Fruit fly (Drosophila melanogaster) whole organism, prepupa: ENCODE data around the gene CG31546.

ENCODE experiments used
- CG10669 ChIP-seq: fragments of 200-800 bp; sonication (Bioruptor generic); optimal IDR thresholded peaks from 3 replicates; lab custom pipeline; 2018; ENCODE audit warnings: missing biosample characterization, mild to moderate bottlenecking, missing genetic modification characterization, moderate library complexity
- CG11762 ChIP-seq: fragments of 200-800 bp; sonication (Bioruptor generic); optimal IDR thresholded peaks from 3 replicates; lab custom pipeline; 2016; ENCODE audit warnings: missing biosample characterization, missing genetic modification characterization; ENCODE audit not compliant: insufficient read depth
- CG11902 ChIP-seq: fragments of 200-800 bp; sonication (Bioruptor generic); optimal IDR thresholded peaks from 3 replicates; lab custom pipeline; 2016; ENCODE audit warnings: missing biosample characterization, missing genetic modification characterization
- CG15336 ChIP-seq: fragments of 200-800 bp; sonication (Bioruptor generic); IDR thresholded peaks from 2 replicates; pipeline ENCODE4 v1.3.6; 2022; ENCODE audit warnings: missing biosample characterization, missing genetic modification characterization
- CG1621 ChIP-seq: fragments of 200-800 bp; sonication (Bioruptor generic); optimal IDR thresholded peaks from 3 replicates; lab custom pipeline; 2018; ENCODE audit warnings: missing biosample characterization, mild to moderate bottlenecking, missing genetic modification characterization
- CG16779 ChIP-seq: fragments of 200-800 bp; sonication (Bioruptor generic); optimal IDR thresholded peaks from 3 replicates; lab custom pipeline; 2017; ENCODE audit warnings: missing biosample characterization, mild to moderate bottlenecking, missing genetic modification characterization
- CG3032 ChIP-seq: fragments of 200-800 bp; optimal IDR thresholded peaks from 2 replicates; lab custom pipeline; 2019; ENCODE audit warnings: missing biosample characterization, mild to moderate bottlenecking, missing genetic modification characterization, moderate library complexity
- CG31627 ChIP-seq: fragments of 200-800 bp; sonication (Bioruptor generic); optimal IDR thresholded peaks from 3 replicates; lab custom pipeline; 2016; ENCODE audit warnings: missing biosample characterization, missing genetic modification characterization
- CG34406 ChIP-seq: fragments of 200-800 bp; sonication (Bioruptor generic); optimal IDR thresholded peaks from 3 replicates; lab custom pipeline; 2016; ENCODE audit warnings: missing biosample characterization, missing genetic modification characterization
- CG6792 ChIP-seq: fragments of 200-800 bp; sonication (Bioruptor generic); optimal IDR thresholded peaks from 3 replicates; lab custom pipeline; 2016; ENCODE audit warnings: missing biosample characterization, missing genetic modification characterization
- CG7368 ChIP-seq: fragments of 200-800 bp; sonication (Bioruptor generic); optimal IDR thresholded peaks from 3 replicates; lab custom pipeline; 2016; ENCODE audit warnings: missing biosample characterization, missing genetic modification characterization
- CG8119 ChIP-seq: fragments of 200-800 bp; sonication (Bioruptor generic); IDR thresholded peaks from 3 replicates; pipeline ENCODE4 v1.3.6; 2022; ENCODE audit warnings: missing biosample characterization, missing genetic modification characterization
- CG8319 ChIP-seq: fragments of 200-800 bp; sonication (Bioruptor generic); optimal IDR thresholded peaks from 3 replicates; lab custom pipeline; 2016; ENCODE audit warnings: missing biosample characterization, missing genetic modification characterization
- CG8632 ChIP-seq: fragments of 200-800 bp; sonication (Bioruptor generic); optimal IDR thresholded peaks from 3 replicates; lab custom pipeline; 2016; ENCODE audit warnings: missing biosample characterization, missing genetic modification characterization
- CG9139 ChIP-seq: fragments of 200-800 bp; sonication (Bioruptor generic); optimal IDR thresholded peaks from 3 replicates; lab custom pipeline; 2017; ENCODE audit warnings: missing biosample characterization, mild to moderate bottlenecking, missing genetic modification characterization
- Eip78C ChIP-seq: fragments of 200-800 bp; sonication (Bioruptor generic); peaks from one replicate; lab custom pipeline; 2016; ENCODE audit warnings: missing biosample characterization, missing genetic modification characterization
- Eip93F ChIP-seq: fragments of 200-800 bp; sonication (Bioruptor generic); optimal IDR thresholded peaks from 2 replicates; lab custom pipeline; 2016; ENCODE audit warnings: missing biosample characterization, mild to moderate bottlenecking, missing genetic modification characterization
- Hr38 ChIP-seq: sonication (Bioruptor generic); optimal IDR thresholded peaks from 2 replicates; lab custom pipeline; 2016; ENCODE audit warnings: missing biosample characterization, missing genetic modification characterization
- Hr39 ChIP-seq: fragments of 200-800 bp; sonication (Bioruptor generic); optimal IDR thresholded peaks from 2 replicates; lab custom pipeline; 2016; ENCODE audit warnings: missing biosample characterization, missing genetic modification characterization
- Met ChIP-seq: fragments of 200-800 bp; sonication (Bioruptor generic); optimal IDR thresholded peaks from 3 replicates; lab custom pipeline; 2016; ENCODE audit warnings: missing biosample characterization, missing genetic modification characterization
- OdsH ChIP-seq: fragments of 200-800 bp; sonication (Bioruptor generic); optimal IDR thresholded peaks from 3 replicates; lab custom pipeline; 2016; ENCODE audit warnings: missing biosample characterization, missing genetic modification characterization
- Smox ChIP-seq: fragments of 200-800 bp; sonication (Bioruptor generic); optimal IDR thresholded peaks from 3 replicates; lab custom pipeline; 2016; ENCODE audit warnings: missing biosample characterization, missing genetic modification characterization
- Sox102F ChIP-seq: fragments of 200-800 bp; sonication (Bioruptor generic); optimal IDR thresholded peaks from 2 replicates; lab custom pipeline; 2016; ENCODE audit warnings: missing biosample characterization, mild to moderate bottlenecking, missing genetic modification characterization
- Sox14 ChIP-seq: fragments of 200-800 bp; sonication (Bioruptor generic); optimal IDR thresholded peaks from 3 replicates; lab custom pipeline; 2016; ENCODE audit warnings: missing biosample characterization, missing genetic modification characterization
- Sox15 ChIP-seq: fragments of 200-800 bp; sonication (Bioruptor generic); optimal IDR thresholded peaks from 3 replicates; lab custom pipeline; 2016; ENCODE audit warnings: missing biosample characterization, missing genetic modification characterization
- achi ChIP-seq: fragments of 200-800 bp; sonication (Bioruptor generic); optimal IDR thresholded peaks from 3 replicates; lab custom pipeline; 2016; ENCODE audit warnings: missing biosample characterization, missing genetic modification characterization
- acj6 ChIP-seq: fragments of 200-800 bp; sonication (Bioruptor generic); optimal IDR thresholded peaks from 3 replicates; lab custom pipeline; 2016; ENCODE audit warnings: missing biosample characterization, missing genetic modification characterization
- dac ChIP-seq: fragments of 200-800 bp; sonication (Bioruptor generic); optimal IDR thresholded peaks from 2 replicates; lab custom pipeline; 2017; ENCODE audit warnings: missing biosample characterization, mild to moderate bottlenecking, missing genetic modification characterization
- dsx ChIP-seq: fragments of 200-800 bp; optimal IDR thresholded peaks from 3 replicates; lab custom pipeline; 2019; ENCODE audit warnings: missing biosample characterization, mild to moderate bottlenecking, missing genetic modification characterization, moderate library complexity; ENCODE audit not compliant: poor library complexity, severe bottlenecking
- eg ChIP-seq: fragments of 200-800 bp; sonication (Bioruptor generic); IDR thresholded peaks from 3 replicates; pipeline ENCODE4 v1.3.6; 2022; ENCODE audit warnings: missing biosample characterization, missing genetic modification characterization
- esn ChIP-seq: fragments of 200-800 bp; sonication (Bioruptor generic); optimal IDR thresholded peaks from 2 replicates; lab custom pipeline; 2016; ENCODE audit warnings: missing biosample characterization, mild to moderate bottlenecking, missing genetic modification characterization, moderate library complexity
- fd59A ChIP-seq: fragments of 200-800 bp; sonication (Bioruptor generic); optimal IDR thresholded peaks from 2 replicates; lab custom pipeline; 2017; ENCODE audit warnings: missing biosample characterization, mild to moderate bottlenecking, missing genetic modification characterization, missing genetic modification reagents
- fd85E ChIP-seq: fragments of 200-800 bp; sonication (Bioruptor generic); optimal IDR thresholded peaks from 3 replicates; lab custom pipeline; 2016; ENCODE audit warnings: missing biosample characterization, missing genetic modification characterization
- fkh ChIP-seq: fragments of 200-800 bp; sonication (Bioruptor generic); optimal IDR thresholded peaks from 3 replicates; lab custom pipeline; 2017; ENCODE audit warnings: missing biosample characterization, mild to moderate bottlenecking, missing genetic modification characterization, moderate library complexity
- lz ChIP-seq: fragments of 200-800 bp; sonication (Bioruptor generic); optimal IDR thresholded peaks from 3 replicates; lab custom pipeline; 2016; ENCODE audit warnings: missing biosample characterization, missing genetic modification characterization
- net ChIP-seq: fragments of 200-800 bp; sonication (Bioruptor generic); optimal IDR thresholded peaks from 3 replicates; lab custom pipeline; 2016; ENCODE audit warnings: missing biosample characterization, missing genetic modification characterization
- pdm3 ChIP-seq: fragments of 200-800 bp; sonication (Bioruptor generic); optimal IDR thresholded peaks from 3 replicates; lab custom pipeline; 2016; ENCODE audit warnings: missing biosample characterization, missing genetic modification characterization
- salr ChIP-seq, 2 experiments: fragments of 200-800 bp; sonication (Bioruptor generic); optimal IDR thresholded peaks; 3 replicates each; lab custom pipeline; 2016 to 2018; ENCODE audit warnings: missing biosample characterization in 2 of 2, missing genetic modification characterization in 2 of 2, mild to moderate bottlenecking in 1 of 2
- spab ChIP-seq: fragments of 200-800 bp; sonication (Bioruptor generic); optimal IDR thresholded peaks from 2 replicates; lab custom pipeline; 2017; ENCODE audit warnings: missing biosample characterization, mild to moderate bottlenecking, missing genetic modification characterization, missing genetic modification reagents
- ss ChIP-seq, 2 experiments: fragments of 200-800 bp; sonication (Bioruptor generic); optimal IDR thresholded peaks; 2 replicates in 1 of 2; 3 replicates in 1 of 2; lab custom pipeline; 2017 to 2018; ENCODE audit warnings: mild to moderate bottlenecking in 2 of 2, missing biosample characterization in 2 of 2, missing genetic modification characterization in 2 of 2, moderate library complexity in 1 of 2
- svp ChIP-seq: fragments of 200-800 bp; sonication (Bioruptor generic); peaks from one replicate; lab custom pipeline; 2016; ENCODE audit warnings: missing biosample characterization, missing genetic modification characterization
- topi ChIP-seq: fragments of 200-800 bp; sonication (Bioruptor generic); optimal IDR thresholded peaks from 3 replicates; lab custom pipeline; 2016; ENCODE audit warnings: missing biosample characterization, missing genetic modification characterization
- vri ChIP-seq: fragments of 200-800 bp; sonication (Bioruptor generic); optimal IDR thresholded peaks from 3 replicates; lab custom pipeline; 2016; ENCODE audit warnings: missing biosample characterization, mild to moderate bottlenecking, missing genetic modification characterization

The CG31546 gene

dm6 chr3R:5670660-5671264 is 35.3 kb upstream of the CG31546 start (continued):
- TF ChIP-seq spab (peak; percentile 7), Met (GFP tag; lab: Kevin White, UChicago) (no peak), CG8319 (GFP tag; lab: Kevin White, UChicago) (no peak), Hr38 (no peak), Hr39 (GFP tag; lab: Kevin White, UChicago) (no peak), CG1621 (tag; lab: Kevin White, UChicago) (peak; percentile 46), Eip93F (GFP tag; lab: Kevin White, UChicago) (no peak)

dm6 chr3R:5669740-5670659 is 34.6 kb upstream of the CG31546 start:
- TF ChIP-seq salr (GFP tag; optimal IDR thresholded peaks at IDR 0.05; lab: Kevin White, UChicago) (no peak), CG34406 (GFP tag; lab: Kevin White, UChicago) (no peak), ss (GFP tag; optimal IDR thresholded peaks at IDR 0.05; lab: Kevin White, UChicago) (no peak), CG16779 (tag; lab: Kevin White, UChicago) (no peak), Sox14 (GFP tag; lab: Kevin White, UChicago) (no peak), CG8632 (GFP tag; lab: Kevin White, UChicago) (no peak), fkh (GFP tag; lab: Kevin White, UChicago) (peak; percentile 35), CG15336 (GFP tag; lab: Robert Waterston, UW) (no peak), fd59A (GFP tag; lab: Kevin White, UChicago) (no peak), net (GFP tag; lab: Kevin White, UChicago) (no peak), Eip78C (peak; percentile 13), CG11762 (GFP tag; lab: Kevin White, UChicago) (no peak), fd85E (GFP tag; lab: Kevin White, UChicago) (no peak), Met (GFP tag; lab: Kevin White, UChicago) (no peak), Sox102F (GFP tag; lab: Kevin White, UChicago) (no peak), CG10669 (GFP tag; lab: Kevin White, UChicago) (no peak)

dm6 chr3R:5668928-5669739 is 33.7 kb upstream of the CG31546 start, which contains the start of the genes Xe7 and Atg17:
Xe7 (minus strand) TSS chr3R:5669334.
Atg17 (plus strand) TSS chr3R:5669713.
- TF ChIP-seq CG7368 (GFP tag; lab: Kevin White, UChicago) (peak; percentile 89), CG31627 (GFP tag; lab: Kevin White, UChicago) (peak; percentile 95), topi (GFP tag; lab: Kevin White, UChicago) (peak; percentile 91), CG8119 (GFP tag; lab: Robert Waterston, UW) (peak; percentile 87), ss (GFP tag; optimal IDR thresholded peaks at IDR 0.05; lab: Kevin White, UChicago) (peak; percentile 27 to 80), salr (GFP tag; optimal IDR thresholded peaks at IDR 0.05; lab: Kevin White, UChicago) (peak; percentile 75 to 94), CG10669 (GFP tag; lab: Kevin White, UChicago) (peak; percentile 86), dsx (GFP tag; lab: Kevin White, UChicago) (peak; percentile 77), CG6792 (GFP tag; lab: Kevin White, UChicago) (peak; percentile 87), Sox14 (GFP tag; lab: Kevin White, UChicago) (peak; percentile 89), eg (peak; percentile 92), CG9139 (GFP tag; lab: Kevin White, UChicago) (no peak), dac (GFP tag; lab: Kevin White, UChicago) (peak; percentile 88), achi (GFP tag; lab: Kevin White, UChicago) (peak; percentile 92), CG3032 (tag; lab: Kevin White, UChicago) (peak; percentile 94), svp (GFP tag; lab: Kevin White, UChicago) (peak; percentile 96), pdm3 (GFP tag; lab: Kevin White, UChicago) (peak; percentile 94), vri (GFP tag; lab: Kevin White, UChicago) (peak; percentile 73), OdsH (GFP tag; lab: Kevin White, UChicago) (peak; percentile 96), esn (GFP tag; lab: Kevin White, UChicago) (peak; percentile 92), CG15336 (GFP tag; lab: Robert Waterston, UW) (peak; percentile 77), lz (peak; percentile 93), acj6 (GFP tag; lab: Kevin White, UChicago) (peak; percentile 94), Met (GFP tag; lab: Kevin White, UChicago) (peak; percentile 90), CG11902 (GFP tag; lab: Kevin White, UChicago) (peak; percentile 94), Smox (GFP tag; lab: Kevin White, UChicago) (peak; percentile 91), Sox15 (GFP tag; lab: Kevin White, UChicago) (peak; percentile 95)
